Worm (Caenorhabditis elegans) whole organism, late embryonic: Measurements from ENCODE around the gene F44E2.4.
A peak's percentile ranks its signal among the peaks of the same experiment; 100 is the strongest.

Experiments
- dve-1 ChIP-seq: sonication (generic microtip); optimal IDR thresholded peaks from 2 replicates; lab custom pipeline; 2017; ENCODE audit warnings: antibody characterized with exemption, mild to moderate bottlenecking, missing genetic modification characterization, missing compliant biosample characterization
- ets-4 ChIP-seq: sonication (generic microtip); optimal IDR thresholded peaks from 2 replicates; lab custom pipeline; 2016; ENCODE audit warnings: missing genetic modification characterization, missing compliant biosample characterization
- nhr-11 ChIP-seq: fragments of 150-350 bp; optimal IDR thresholded peaks from 2 replicates; lab custom pipeline; 2014; ENCODE audit warnings: missing biosample characterization, missing genetic modification characterization

- TF ChIP-seq ets-4 (tag; lab: Kevin White, UChicago): peak; percentile 81
- no peak for TF ChIP-seq dve-1 (tag; lab: Kevin White, UChicago)
- no peak for TF ChIP-seq nhr-11
These were observed 12.3 kb upstream of the F44E2.4 start, which contains the start of gene F44E2.9 for ce11 chrIII:8850482-8851047.
